Worm (Caenorhabditis elegans) whole organism, late embryonic: ENCODE measurements around the gene srz-63.
"Not testable (repeated sequence)": the region's sequence is repeated elsewhere in the genome, so short reads cannot be mapped to it uniquely, and the experiment has no call there.

Experiments
- ceh-14 ChIP-seq: sonication (generic microtip); optimal IDR thresholded peaks from 2 replicates; lab custom pipeline; 2016; ENCODE audit warnings: missing genotype, missing genetic modification characterization, missing compliant biosample characterization
- che-1 ChIP-seq: sonication (generic microtip); optimal IDR thresholded peaks from 2 replicates; lab custom pipeline; 2016; ENCODE audit warnings: mild to moderate bottlenecking, missing genetic modification characterization, missing compliant biosample characterization
- elt-2 ChIP-seq: sonication (generic microtip); optimal IDR thresholded peaks from 2 replicates; lab custom pipeline; 2016; ENCODE audit warnings: missing genetic modification reagents, missing genetic modification characterization, missing compliant biosample characterization
- lin-11 ChIP-seq: fragments of 200-800 bp; sonication (Bioruptor generic); optimal IDR thresholded peaks from 2 replicates; lab custom pipeline; 2018; ENCODE audit warnings: mild to moderate bottlenecking, missing genetic modification characterization, missing compliant biosample characterization
- mec-3 ChIP-seq: sonication (generic microtip); optimal IDR thresholded peaks from 2 replicates; lab custom pipeline; 2016; ENCODE audit warnings: borderline replicate concordance, missing genetic modification characterization, missing compliant biosample characterization
- pat-9 ChIP-seq: fragments of 200-800 bp; sonication (Bioruptor generic); optimal IDR thresholded peaks from 2 replicates; lab custom pipeline; 2018; ENCODE audit warnings: mild to moderate bottlenecking, missing genetic modification characterization, moderate library complexity, missing compliant biosample characterization
- pha-4 ChIP-seq: fragments of 150-350 bp; optimal IDR thresholded peaks from 2 replicates; lab custom pipeline; 2018; ENCODE audit warnings: missing biosample characterization, missing genetic modification reagents, missing genetic modification characterization
- pqm-1 ChIP-seq: sonication (generic microtip); optimal IDR thresholded peaks from 2 replicates; lab custom pipeline; 2016; ENCODE audit warnings: missing genetic modification characterization, missing compliant biosample characterization
- sox-4 ChIP-seq: sonication (generic microtip); optimal IDR thresholded peaks from 2 replicates; lab custom pipeline; 2017; ENCODE audit warnings: mild to moderate bottlenecking, missing genetic modification characterization, inconsistent platforms, missing compliant biosample characterization
- syd-9 ChIP-seq: sonication (generic microtip); optimal IDR thresholded peaks from 2 replicates; lab custom pipeline; 2016; ENCODE audit warnings: mild to moderate bottlenecking, missing genetic modification characterization, moderate library complexity, missing compliant biosample characterization
- tbx-7 ChIP-seq: sonication (generic microtip); optimal IDR thresholded peaks from 2 replicates; lab custom pipeline; 2016; ENCODE audit warnings: missing genotype, missing genetic modification characterization, missing compliant biosample characterization
- unc-86 ChIP-seq: sonication (generic microtip); optimal IDR thresholded peaks from 2 replicates; lab custom pipeline; 2016; ENCODE audit warnings: missing genetic modification characterization, missing compliant biosample characterization

DNA sequence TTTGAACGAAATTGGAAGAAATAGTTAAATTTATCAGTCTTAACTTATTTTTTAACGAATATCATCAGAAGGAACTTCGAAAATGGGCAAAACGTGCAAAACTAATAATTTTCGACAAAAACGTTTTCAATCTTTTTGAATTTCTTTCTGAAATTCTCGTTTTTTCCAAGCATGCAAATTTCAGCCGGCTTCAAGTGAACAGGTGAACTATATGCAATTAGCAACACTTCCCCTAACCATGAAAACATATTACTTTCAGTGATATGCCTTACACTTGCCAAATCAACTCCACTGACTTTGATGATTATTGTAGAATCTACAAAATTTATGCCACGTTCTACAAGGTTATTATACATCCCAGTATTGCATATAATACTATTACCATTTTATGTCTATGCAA is at the start of gene srz-63:
- not testable (repeated sequence) for TF ChIP-seq pqm-1 (tag; lab: Kevin White, UChicago); elt-2 (tag; lab: Kevin White, UChicago); tbx-7 (tag; lab: Kevin White, UChicago); lin-11; mec-3; sox-4 (tag; lab: Kevin White, UChicago); pat-9 (tag; lab: Kevin White, UChicago); pha-4 (tag; lab: Kevin White, UChicago); syd-9 (tag; lab: Kevin White, UChicago); ceh-14 (tag; lab: Kevin White, UChicago); unc-86; che-1 (tag; lab: Kevin White, UChicago)
